Worm (Caenorhabditis elegans) whole organism, mixed stage, embryonic: ENCODE results near the gene tmd-2.

Experiments used
- M03D4.4 ChIP-seq: sonication (generic microtip); optimal IDR thresholded peaks from 2 replicates; lab custom pipeline; 2017; ENCODE audit warnings: mild to moderate bottlenecking, missing genetic modification characterization, missing compliant biosample characterization
- bed-3 ChIP-seq: fragments of 200-800 bp; sonication (Bioruptor generic); optimal IDR thresholded peaks from 3 replicates; lab custom pipeline; 2018; ENCODE audit warnings: mild to moderate bottlenecking, missing genetic modification characterization, moderate library complexity, missing compliant biosample characterization
- blmp-1 ChIP-seq: fragments of 150-350 bp; optimal IDR thresholded peaks from 2 replicates; lab custom pipeline; 2014; ENCODE audit warnings: missing biosample characterization, missing genetic modification characterization
- ceh-39 ChIP-seq: fragments of 150-350 bp; optimal IDR thresholded peaks from 2 replicates; lab custom pipeline; 2014; ENCODE audit warnings: missing biosample characterization, missing genetic modification characterization
- ceh-43 ChIP-seq: fragments of 200-800 bp; sonication (Bioruptor generic); optimal IDR thresholded peaks from 2 replicates; lab custom pipeline; 2018; ENCODE audit warnings: mild to moderate bottlenecking, missing genetic modification characterization, moderate library complexity, missing compliant biosample characterization
- ceh-83 ChIP-seq: fragments of 200-800 bp; sonication (Bioruptor generic); optimal IDR thresholded peaks from 2 replicates; lab custom pipeline; 2018; ENCODE audit warnings: mild to moderate bottlenecking, missing genetic modification characterization, missing compliant biosample characterization
- cnd-1 ChIP-seq: fragments of 200-800 bp; sonication (Bioruptor generic); optimal IDR thresholded peaks from 2 replicates; lab custom pipeline; 2018; ENCODE audit warnings: mild to moderate bottlenecking, missing genetic modification characterization, missing compliant biosample characterization
- drap-1 ChIP-seq: fragments of 200-800 bp; sonication (Bioruptor generic); optimal IDR thresholded peaks from 3 replicates; lab custom pipeline; 2018; ENCODE audit warnings: mild to moderate bottlenecking, missing genetic modification characterization, missing compliant biosample characterization
- elt-1 ChIP-seq: sonication (generic microtip); optimal IDR thresholded peaks from 2 replicates; lab custom pipeline; 2017; ENCODE audit warnings: missing genetic modification characterization, mild to moderate bottlenecking, missing compliant biosample characterization, antibody characterized with exemption, moderate library complexity, borderline replicate concordance; ENCODE audit not compliant: insufficient read depth
- elt-3 ChIP-seq: fragments of 150-350 bp; optimal IDR thresholded peaks from 2 replicates; lab custom pipeline; 2014; ENCODE audit warnings: missing biosample characterization, missing genetic modification characterization
- flh-1 ChIP-seq: fragments of 200-800 bp; sonication (Bioruptor generic); optimal IDR thresholded peaks from 2 replicates; lab custom pipeline; 2018; ENCODE audit warnings: mild to moderate bottlenecking, missing genetic modification characterization, moderate library complexity, missing compliant biosample characterization
- hlh-1 ChIP-seq: fragments of 150-350 bp; optimal IDR thresholded peaks from 2 replicates; lab custom pipeline; 2014; ENCODE audit warnings: missing biosample characterization, missing genetic modification reagents, missing genetic modification characterization
- lin-13 ChIP-seq: fragments of 150-350 bp; optimal IDR thresholded peaks from 2 replicates; lab custom pipeline; 2014; ENCODE audit warnings: missing biosample characterization, missing genetic modification characterization
- lin-32 ChIP-seq: fragments of 200-800 bp; sonication (Bioruptor generic); optimal IDR thresholded peaks from 2 replicates; lab custom pipeline; 2018; ENCODE audit warnings: mild to moderate bottlenecking, missing genetic modification characterization, missing compliant biosample characterization
- lsy-2 ChIP-seq: fragments of 150-350 bp; optimal IDR thresholded peaks from 2 replicates; lab custom pipeline; 2014; ENCODE audit warnings: missing biosample characterization, missing genetic modification characterization
- mab-5 ChIP-seq: fragments of 150-350 bp; optimal IDR thresholded peaks from 2 replicates; lab custom pipeline; 2014; ENCODE audit warnings: missing biosample characterization, missing genetic modification characterization
- mep-1 ChIP-seq: fragments of 150-350 bp; optimal IDR thresholded peaks from 2 replicates; lab custom pipeline; 2017; ENCODE audit warnings: missing biosample characterization, missing genetic modification reagents, missing genetic modification characterization, inconsistent platforms
- mls-2 ChIP-seq: sonication (generic microtip); optimal IDR thresholded peaks from 2 replicates; lab custom pipeline; 2016; ENCODE audit warnings: mild to moderate bottlenecking, missing genetic modification characterization, moderate library complexity, missing compliant biosample characterization
- nhr-12 ChIP-seq: fragments of 150-350 bp; optimal IDR thresholded peaks from 2 replicates; lab custom pipeline; 2014; ENCODE audit warnings: missing biosample characterization, missing genetic modification characterization
- nhr-2 ChIP-seq: fragments of 150-350 bp; optimal IDR thresholded peaks from 2 replicates; lab custom pipeline; 2014; ENCODE audit warnings: missing biosample characterization, missing genetic modification characterization
- nhr-237 ChIP-seq: fragments of 150-350 bp; optimal IDR thresholded peaks from 2 replicates; lab custom pipeline; 2014; ENCODE audit warnings: missing biosample characterization, missing genetic modification characterization
- nhr-28 ChIP-seq: fragments of 150-350 bp; optimal IDR thresholded peaks from 2 replicates; lab custom pipeline; 2014; ENCODE audit warnings: missing biosample characterization, missing genetic modification characterization
- nhr-76 ChIP-seq: sonication (generic microtip); optimal IDR thresholded peaks from 2 replicates; lab custom pipeline; 2017; ENCODE audit warnings: missing biosample characterization, missing genetic modification characterization
- pha-4 ChIP-seq: fragments of 150-350 bp; optimal IDR thresholded peaks from 2 replicates; lab custom pipeline; 2018; ENCODE audit warnings: missing biosample characterization, missing genetic modification reagents, missing genetic modification characterization
- sem-2 ChIP-seq: fragments of 200-800 bp; sonication (Bioruptor generic); optimal IDR thresholded peaks from 2 replicates; lab custom pipeline; 2018; ENCODE audit warnings: mild to moderate bottlenecking, missing genetic modification characterization, missing compliant biosample characterization
- snpc-4 ChIP-seq: fragments of 150-350 bp; optimal IDR thresholded peaks from 2 replicates; lab custom pipeline; 2014; ENCODE audit warnings: missing biosample characterization, missing genetic modification characterization
- sptf-1 ChIP-seq: sonication (generic microtip); optimal IDR thresholded peaks from 2 replicates; lab custom pipeline; 2017; ENCODE audit warnings: mild to moderate bottlenecking, missing genetic modification characterization, moderate library complexity, missing compliant biosample characterization
- tbx-8 ChIP-seq: fragments of 200-800 bp; sonication (Bioruptor generic); optimal IDR thresholded peaks from 2 replicates; lab custom pipeline; 2018; ENCODE audit warnings: mild to moderate bottlenecking, missing genetic modification characterization, moderate library complexity, missing compliant biosample characterization
- unc-62 ChIP-seq: fragments of 150-350 bp; optimal IDR thresholded peaks from 2 replicates; lab custom pipeline; 2014; ENCODE audit warnings: missing biosample characterization, missing genetic modification reagents, missing genetic modification characterization
- zip-8 ChIP-seq: fragments of 150-350 bp; optimal IDR thresholded peaks from 2 replicates; lab custom pipeline; 2014; ENCODE audit warnings: missing biosample characterization, missing genetic modification characterization
- ztf-11 ChIP-seq: fragments of 150-350 bp; optimal IDR thresholded peaks from 2 replicates; lab custom pipeline; 2014; ENCODE audit warnings: missing biosample characterization, missing genetic modification characterization

Gene tmd-2

DNA sequence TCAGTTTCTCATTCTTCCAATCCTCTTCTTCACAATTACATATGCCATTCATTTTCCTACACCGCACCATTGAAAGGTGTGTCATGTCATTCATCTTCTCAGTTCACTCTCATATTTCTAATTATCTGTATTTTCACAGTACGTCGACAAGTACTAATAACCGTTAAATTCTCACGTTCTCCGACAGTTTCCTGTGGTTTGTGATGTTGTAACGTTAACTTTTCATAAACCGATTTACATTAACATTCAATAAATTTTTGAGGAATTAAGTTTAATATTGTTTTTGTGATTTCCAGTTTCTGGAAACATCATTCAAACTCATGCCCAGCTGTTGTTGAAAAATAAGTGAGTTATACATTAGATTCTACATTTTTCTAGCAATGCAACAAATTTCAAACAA lies at the start of gene tmd-2:
TSS of gene tmd-2 (plus strand) at position 301 of the 400 bp plus-strand sequence.
- TF ChIP-seq flh-1 (GFP tag; lab: Kevin White, UChicago) (no peak), nhr-237 (tag; lab: Kevin White, UChicago) (no peak), ceh-39 (tag; lab: Kevin White, UChicago) (no peak), elt-1 (no peak)

ce11 chrV:8284800-8285199 lies 49.7 kb upstream of the tmd-2 start, which contains the start of gene slc-17.5:
Gene slc-17.5, minus strand, starts transcription at chrV:8284900.
- TF ChIP-seq mls-2 (tag; lab: Kevin White, UChicago) = no peak

ce11 chrV:8285455-8285854 lies 49.0 kb upstream of the tmd-2 start:
- TF ChIP-seq ztf-11 (tag; lab: Kevin White, UChicago) (no peak), mab-5 (no peak), zip-8 (no peak), pha-4 (tag; lab: Kevin White, UChicago) (no peak), lin-13 (no peak), drap-1 (GFP tag; lab: Kevin White, UChicago) (no peak), nhr-12 (tag; lab: Kevin White, UChicago) (no peak), cnd-1 (tag; lab: Kevin White, UChicago) (no peak)

DNA sequence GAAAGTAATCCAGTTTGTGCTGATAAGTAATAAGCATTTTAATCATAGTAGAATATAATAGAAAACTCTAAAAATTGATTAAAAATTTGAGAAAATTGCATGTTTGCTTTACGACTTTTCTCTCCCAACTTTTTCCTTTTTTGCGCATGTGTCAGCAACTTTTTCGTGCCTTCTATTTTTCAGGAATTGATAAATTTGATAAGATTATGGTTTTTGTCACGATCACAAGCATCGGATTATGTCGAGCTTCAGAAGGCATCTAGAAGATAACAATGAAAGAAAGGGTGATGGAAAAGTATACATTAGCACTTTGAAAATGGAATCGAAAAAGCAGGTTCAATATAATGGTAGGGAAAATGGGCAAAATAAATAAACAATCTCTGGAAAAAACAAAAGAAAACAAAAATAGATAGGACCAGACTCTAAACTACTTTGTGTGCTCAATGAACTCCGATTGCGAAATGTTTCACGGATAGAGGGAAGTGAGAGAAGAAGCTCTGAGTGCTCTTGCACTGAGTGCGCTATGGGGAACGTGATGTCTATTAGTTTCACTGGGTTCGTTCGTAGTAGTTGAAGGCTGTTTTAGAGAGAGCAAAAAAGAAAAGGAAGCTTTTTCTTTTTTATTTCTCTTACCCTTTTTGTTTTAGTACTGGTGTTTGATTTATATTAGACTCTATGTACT lies 46.2 kb upstream of the tmd-2 start:
- TF ChIP-seq hlh-1 (tag; lab: Kevin White, UChicago) (no peak), nhr-28 (tag; lab: Kevin White, UChicago) (no peak), nhr-76 (tag; lab: Kevin White, UChicago) (no peak), tbx-8 (GFP tag; lab: Kevin White, UChicago) (no peak), sem-2 (GFP tag; lab: Kevin White, UChicago) (no peak)

ce11 chrV:8291764-8292163 lies 42.7 kb upstream of the tmd-2 start, which contains the start of gene srg-33:
Gene srg-33, plus strand, starts transcription at chrV:8292064.
- TF ChIP-seq lsy-2 (tag; lab: Kevin White, UChicago) (no peak), snpc-4 (tag; lab: Kevin White, UChicago) (no peak), cnd-1 (tag; lab: Kevin White, UChicago) (no peak), mep-1 (tag; lab: Kevin White, UChicago) (no peak), blmp-1 (tag; lab: Kevin White, UChicago) (no peak), unc-62 (GFP tag; lab: Kevin White, UChicago) (no peak), ceh-43 (GFP tag; lab: Kevin White, UChicago) (no peak), lin-32 (GFP tag; lab: Kevin White, UChicago) (no peak), sptf-1 (tag; lab: Kevin White, UChicago) (no peak), elt-3 (no peak), tbx-8 (GFP tag; lab: Kevin White, UChicago) (no peak), M03D4.4 (tag; lab: Kevin White, UChicago) (no peak), drap-1 (GFP tag; lab: Kevin White, UChicago) (no peak), ceh-83 (no peak), bed-3 (GFP tag; lab: Kevin White, UChicago) (no peak), ceh-39 (tag; lab: Kevin White, UChicago) (no peak), nhr-28 (tag; lab: Kevin White, UChicago) (no peak), nhr-237 (tag; lab: Kevin White, UChicago) (no peak), flh-1 (GFP tag; lab: Kevin White, UChicago) (no peak), lin-13 (no peak)
- TF ChIP-seq, all 35 proteins: peak for 0

ce11 chrV:8295866-8296265 lies 38.6 kb upstream of the tmd-2 start, which contains the start of gene smex-1:
Gene smex-1, minus strand, starts transcription at chrV:8295966.
- TF ChIP-seq mls-2 (tag; lab: Kevin White, UChicago) = no peak
- no peak for TF ChIP-seq lin-32 (GFP tag; lab: Kevin White, UChicago)
- TF ChIP-seq lsy-2 (tag; lab: Kevin White, UChicago) = no peak
- no peak for TF ChIP-seq zip-8
- TF ChIP-seq mab-5 = no peak
- no peak for TF ChIP-seq nhr-2
- no peak for TF ChIP-seq nhr-28 (tag; lab: Kevin White, UChicago)
- no peak for TF ChIP-seq unc-62 (GFP tag; lab: Kevin White, UChicago)
